Fruit fly (Drosophila melanogaster) whole organism, embryonic: Measurements from ENCODE around the gene CG4577.

ENCODE experiments used
- CG10267 ChIP-seq: fragments of 200-800 bp; sonication (Bioruptor generic); optimal IDR thresholded peaks from 2 replicates; lab custom pipeline; 2018; ENCODE audit warnings: missing biosample characterization, mild to moderate bottlenecking, missing genetic modification characterization, moderate library complexity
- CG10565 ChIP-seq: fragments of 200-800 bp; sonication (Bioruptor generic); optimal IDR thresholded peaks from 3 replicates; lab custom pipeline; 2016; ENCODE audit warnings: missing biosample characterization, mild to moderate bottlenecking, missing genetic modification characterization
- CG11695 ChIP-seq: fragments of 200-800 bp; sonication (Bioruptor generic); IDR thresholded peaks from 3 replicates; pipeline ENCODE4 v1.3.6; 2022; ENCODE audit warnings: missing biosample characterization, missing genetic modification characterization
- CG12155 ChIP-seq: fragments of 200-800 bp; sonication (Bioruptor generic); optimal IDR thresholded peaks from 3 replicates; lab custom pipeline; 2016; ENCODE audit warnings: missing biosample characterization, missing genetic modification characterization
- CG12299 ChIP-seq: fragments of 200-800 bp; sonication (Bioruptor generic); optimal IDR thresholded peaks from 2 replicates; lab custom pipeline; 2018; ENCODE audit warnings: missing biosample characterization, mild to moderate bottlenecking, missing genetic modification characterization
- CG15011 ChIP-seq: fragments of 200-800 bp; sonication (Bioruptor generic); optimal IDR thresholded peaks from 3 replicates; lab custom pipeline; 2018; ENCODE audit warnings: missing biosample characterization, mild to moderate bottlenecking, missing genetic modification characterization
- CG17361 ChIP-seq: fragments of 200-800 bp; sonication (Bioruptor generic); IDR thresholded peaks from 3 replicates; pipeline ENCODE4 v1.3.6; 2022; ENCODE audit warnings: missing biosample characterization, missing genetic modification characterization
- CG1792 ChIP-seq: fragments of 200-800 bp; sonication (Bioruptor generic); optimal IDR thresholded peaks from 2 replicates; lab custom pipeline; 2016; ENCODE audit warnings: missing biosample characterization, missing genetic modification characterization
- CG18476 ChIP-seq: fragments of 200-800 bp; sonication (Bioruptor generic); optimal IDR thresholded peaks from 2 replicates; lab custom pipeline; 2016; ENCODE audit warnings: missing biosample characterization, mild to moderate bottlenecking, missing genetic modification characterization
- CG2875 ChIP-seq: fragments of 200-800 bp; sonication (Bioruptor generic); optimal IDR thresholded peaks from 2 replicates; lab custom pipeline; 2017; ENCODE audit warnings: missing biosample characterization, mild to moderate bottlenecking, missing genetic modification characterization, missing genetic modification reagents
- CG31224 ChIP-seq: fragments of 200-800 bp; sonication (Bioruptor generic); IDR thresholded peaks from 2 replicates; pipeline ENCODE4 v1.3.6; 2022; ENCODE audit warnings: missing biosample characterization, missing genetic modification characterization
- CG33557 ChIP-seq: fragments of 200-800 bp; sonication (Bioruptor generic); optimal IDR thresholded peaks from 2 replicates; lab custom pipeline; 2019; ENCODE audit warnings: missing biosample characterization, mild to moderate bottlenecking, missing genetic modification characterization, moderate library complexity
- CG34376 ChIP-seq: fragments of 200-800 bp; sonication (Bioruptor generic); optimal IDR thresholded peaks from 2 replicates; lab custom pipeline; 2018; ENCODE audit warnings: missing biosample characterization, mild to moderate bottlenecking, missing genetic modification characterization
- CG34422 ChIP-seq: fragments of 200-800 bp; sonication (Bioruptor generic); IDR thresholded peaks from 3 replicates; pipeline ENCODE4 v1.3.6; 2022; ENCODE audit warnings: missing biosample characterization, missing genetic modification characterization
- CG4730 ChIP-seq: fragments of 200-800 bp; sonication (Bioruptor generic); IDR thresholded peaks from 2 replicates; pipeline ENCODE4 v1.3.6; 2022; ENCODE audit warnings: missing biosample characterization, missing genetic modification characterization
- CG6654 ChIP-seq: fragments of 200-800 bp; sonication (Bioruptor generic); optimal IDR thresholded peaks from 2 replicates; lab custom pipeline; 2017; ENCODE audit warnings: missing biosample characterization, mild to moderate bottlenecking, missing genetic modification characterization
- CG6813 ChIP-seq: fragments of 200-800 bp; sonication (Bioruptor generic); optimal IDR thresholded peaks from 2 replicates; lab custom pipeline; 2017; ENCODE audit warnings: missing biosample characterization, missing genetic modification characterization, mild to moderate bottlenecking, moderate library complexity, missing genetic modification reagents
- CG6854 ChIP-seq: fragments of 200-800 bp; sonication (Bioruptor generic); optimal IDR thresholded peaks from 3 replicates; lab custom pipeline; 2017; ENCODE audit warnings: missing biosample characterization, mild to moderate bottlenecking, missing genetic modification characterization
- CG7987 ChIP-seq: fragments of 200-800 bp; sonication (Bioruptor generic); optimal IDR thresholded peaks from 2 replicates; lab custom pipeline; 2018; ENCODE audit warnings: missing biosample characterization, mild to moderate bottlenecking, missing genetic modification characterization, moderate library complexity
- CG8290 ChIP-seq, 3 experiments: fragments of 200-800 bp; sonication (Bioruptor generic); optimal IDR thresholded peaks; 2 replicates each; lab custom pipeline; 2016 to 2019; ENCODE audit warnings: missing biosample characterization in 3 of 3, missing genetic modification characterization in 3 of 3, mild to moderate bottlenecking in 2 of 3, moderate library complexity in 1 of 3
- CG8388 ChIP-seq: fragments of 200-800 bp; sonication (Bioruptor generic); optimal IDR thresholded peaks from 2 replicates; lab custom pipeline; 2019; ENCODE audit warnings: missing biosample characterization, mild to moderate bottlenecking, missing genetic modification characterization, moderate library complexity
- CG8478 ChIP-seq: fragments of >200 bp; optimal IDR thresholded peaks from 2 replicates; lab custom pipeline; 2018
- CG8944 ChIP-seq: fragments of 200-800 bp; sonication (Bioruptor generic); optimal IDR thresholded peaks from 3 replicates; lab custom pipeline; 2016; ENCODE audit warnings: missing biosample characterization, missing genetic modification characterization
- Dref ChIP-seq: fragments of 200-800 bp; sonication (Bioruptor generic); IDR thresholded peaks from 2 replicates; pipeline ENCODE4 v1.3.6; 2022; ENCODE audit warnings: missing biosample characterization, missing genetic modification characterization
- ERR ChIP-seq: fragments of 200-800 bp; sonication (Bioruptor generic); optimal IDR thresholded peaks from 2 replicates; lab custom pipeline; 2016; ENCODE audit warnings: missing biosample characterization, missing genetic modification characterization
- Ets65A ChIP-seq: fragments of 200-800 bp; sonication (Bioruptor generic); peaks from one replicate; lab custom pipeline; 2016; ENCODE audit warnings: missing biosample characterization, missing genetic modification characterization
- Hmr ChIP-seq: fragments of 200-800 bp; sonication (Bioruptor generic); optimal IDR thresholded peaks from 3 replicates; lab custom pipeline; 2017; ENCODE audit warnings: mild to moderate bottlenecking, missing biosample characterization, missing genetic modification reagents, missing genetic modification characterization
- Myb ChIP-seq: fragments of 200-800 bp; sonication (Bioruptor generic); optimal IDR thresholded peaks from 2 replicates; lab custom pipeline; 2016; ENCODE audit warnings: missing biosample characterization, missing genetic modification characterization
- NFAT ChIP-seq: fragments of 200-800 bp; sonication (Bioruptor generic); IDR thresholded peaks from 2 replicates; pipeline ENCODE4 v1.3.6; 2022; ENCODE audit warnings: missing biosample characterization, missing genetic modification characterization
- PHDP ChIP-seq: fragments of 200-800 bp; sonication (Bioruptor generic); optimal IDR thresholded peaks from 3 replicates; lab custom pipeline; 2018; ENCODE audit warnings: missing biosample characterization, mild to moderate bottlenecking, missing genetic modification characterization, moderate library complexity
- Poxn ChIP-seq: fragments of 200-800 bp; sonication (Bioruptor generic); IDR thresholded peaks from 2 replicates; pipeline ENCODE4 v1.3.6; 2022; ENCODE audit warnings: missing biosample characterization, missing genetic modification characterization
- Spps ChIP-seq: fragments of 200-800 bp; sonication (Bioruptor generic); optimal IDR thresholded peaks from 2 replicates; lab custom pipeline; 2018; ENCODE audit warnings: missing biosample characterization, mild to moderate bottlenecking, missing genetic modification characterization
- Ssrp ChIP-seq: fragments of 200-800 bp; sonication (Bioruptor generic); optimal IDR thresholded peaks from 2 replicates; lab custom pipeline; 2018; ENCODE audit warnings: missing biosample characterization, mild to moderate bottlenecking, missing genetic modification characterization, moderate library complexity
- TFAM ChIP-seq: fragments of 200-800 bp; sonication (Bioruptor generic); optimal IDR thresholded peaks from 2 replicates; lab custom pipeline; 2017; ENCODE audit warnings: missing biosample characterization, missing genetic modification characterization, inconsistent platforms
- ap ChIP-seq: fragments of 200-800 bp; sonication (Bioruptor generic); IDR thresholded peaks from 2 replicates; pipeline ENCODE4 v1.3.6; 2022; ENCODE audit warnings: missing biosample characterization, missing genetic modification characterization
- caup ChIP-seq: fragments of 200-800 bp; sonication (Bioruptor generic); optimal IDR thresholded peaks from 3 replicates; lab custom pipeline; 2017; ENCODE audit warnings: missing biosample characterization, mild to moderate bottlenecking, missing genetic modification characterization, moderate library complexity; ENCODE audit not compliant: severe bottlenecking
- esg ChIP-seq: fragments of 200-800 bp; sonication (Bioruptor generic); conservative IDR thresholded peaks from 2 replicates; pipeline ENCODE4 v1.3.6; 2022; ENCODE audit warnings: missing biosample characterization, missing genetic modification characterization
- h ChIP-seq: fragments of >200 bp; optimal IDR thresholded peaks from 2 replicates; lab custom pipeline; 2017
- lbe ChIP-seq: fragments of 200-800 bp; sonication (Bioruptor generic); optimal IDR thresholded peaks from 2 replicates; lab custom pipeline; 2016; ENCODE audit warnings: missing biosample characterization, mild to moderate bottlenecking, missing genetic modification characterization
- org-1 ChIP-seq: fragments of 200-800 bp; sonication (Bioruptor generic); optimal IDR thresholded peaks from 2 replicates; lab custom pipeline; 2017; ENCODE audit warnings: missing biosample characterization, missing genetic modification characterization
- pan ChIP-seq, 4 experiments: fragments of >200 bp in 3 of 4; fragments of 200-800 bp in 1 of 4; sonication (Bioruptor generic) in 1 of 4; optimal IDR thresholded peaks in 3 of 4; IDR thresholded peaks in 1 of 4; 2 replicates each; pipeline versions ENCODE4 v1.3.6 to Lab custom; 2017 to 2022; ENCODE audit warnings: missing biosample characterization in 2 of 4, missing genetic modification characterization in 2 of 4, mixed read lengths in 1 of 4
- pb ChIP-seq: fragments of 200-800 bp; sonication (Bioruptor generic); optimal IDR thresholded peaks from 3 replicates; lab custom pipeline; 2016; ENCODE audit warnings: missing biosample characterization, missing genetic modification characterization
- pfk ChIP-seq: fragments of 200-800 bp; sonication (Bioruptor generic); optimal IDR thresholded peaks from 2 replicates; lab custom pipeline; 2018; ENCODE audit warnings: missing biosample characterization, mild to moderate bottlenecking, missing genetic modification characterization, moderate library complexity
- prd ChIP-seq, 3 experiments: fragments of >200 bp in 2 of 3; fragments of 200-800 bp in 1 of 3; sonication (Bioruptor generic) in 1 of 3; optimal IDR thresholded peaks in 2 of 3; IDR thresholded peaks in 1 of 3; 2 replicates in 2 of 3; 3 replicates in 1 of 3; pipeline versions ENCODE4 v1.3.6 to Lab custom; 2017 to 2022; ENCODE audit warnings: missing biosample characterization in 1 of 3, missing genetic modification characterization in 1 of 3
- slp2 ChIP-seq: fragments of 200-800 bp; sonication (Bioruptor generic); optimal IDR thresholded peaks from 2 replicates; lab custom pipeline; 2016; ENCODE audit warnings: missing biosample characterization, missing genetic modification characterization
- sob ChIP-seq: fragments of 200-800 bp; sonication (Bioruptor generic); IDR thresholded peaks from 2 replicates; pipeline ENCODE4 v1.3.6; 2022; ENCODE audit warnings: missing biosample characterization, missing genetic modification characterization
- toy ChIP-seq: fragments of 200-800 bp; sonication (Bioruptor generic); IDR thresholded peaks from 2 replicates; pipeline ENCODE4 v1.3.6; 2022; ENCODE audit warnings: missing biosample characterization, missing genetic modification characterization
- usp ChIP-seq: fragments of >200 bp; optimal IDR thresholded peaks from 2 replicates; lab custom pipeline; 2017; ENCODE audit warnings: missing biosample characterization, missing genetic modification characterization

The CG4577 gene

DNA sequence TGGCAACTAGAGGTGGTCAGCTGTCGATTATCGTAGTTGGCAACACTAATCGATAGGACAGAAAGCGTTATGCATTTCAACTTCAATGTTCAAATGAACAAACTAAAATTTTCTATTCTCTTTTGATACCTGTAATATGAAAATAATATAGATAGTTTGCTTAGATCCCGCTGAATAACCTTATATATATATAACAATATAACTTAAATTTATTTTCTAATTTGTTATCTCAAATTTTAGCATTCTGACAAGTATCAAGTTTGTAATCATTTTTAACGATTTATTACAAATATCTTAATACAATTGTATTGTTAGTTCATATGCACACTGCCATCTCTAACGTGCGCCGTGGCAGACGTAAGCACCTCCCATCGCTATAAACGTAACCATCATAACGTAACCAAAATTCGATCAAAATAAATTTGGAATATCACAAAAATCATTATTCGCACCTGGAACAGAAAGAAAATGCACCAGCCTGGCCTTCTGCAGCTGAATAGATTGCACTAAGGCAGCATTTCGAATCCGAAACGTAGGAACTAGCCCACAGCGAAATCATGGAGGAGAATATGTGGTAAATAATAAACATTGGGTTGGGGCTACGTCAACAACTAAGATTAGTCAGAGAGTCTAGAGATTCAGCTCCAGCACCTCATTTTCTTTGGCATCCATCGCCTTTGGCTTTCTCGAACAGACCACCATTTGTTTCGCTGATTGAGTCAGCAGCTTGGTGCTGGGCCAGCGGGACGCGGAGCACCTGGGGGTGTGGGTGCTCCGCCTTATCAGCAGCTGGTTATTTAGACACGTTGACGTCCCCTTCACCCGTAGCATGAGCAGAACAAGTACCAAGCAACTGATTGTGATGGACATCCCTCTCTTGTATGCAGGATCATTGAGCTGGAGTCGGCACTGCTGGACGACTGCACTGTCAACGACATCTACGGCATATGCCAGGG lies 5.3 kb upstream of the CG4577 start, which contains the start of the genes Pino and TBC1D23 (continued):
- TF ChIP-seq CG12155 (GFP tag; lab: Kevin White, UChicago) (peak; percentile 72), caup (peak; percentile 45), CG34376 (GFP tag; lab: Kevin White, UChicago) (no peak), h (lab: Kevin White, UChicago) (no peak), CG10565 (GFP tag; lab: Kevin White, UChicago) (no peak), Hmr (peak; percentile 79), TFAM (GFP tag; lab: Kevin White, UChicago) (no peak), slp2 (peak; percentile 15), CG2875 (peak; percentile 15), Ssrp (tag; lab: Kevin White, UChicago) (peak; percentile 76), CG15011 (GFP tag; lab: Kevin White, UChicago) (no peak), toy (GFP tag; lab: Robert Waterston, UW) (no peak), sob (GFP tag; lab: Robert Waterston, UW) (peak; percentile 71), CG1792 (GFP tag; lab: Kevin White, UChicago) (no peak), ERR (GFP tag; lab: Kevin White, UChicago) (no peak), CG31224 (GFP tag; lab: Robert Waterston, UW) (peak; percentile 61), lbe (peak; percentile 37), pan (optimal IDR thresholded peaks at IDR 0.05; lab: Kevin White, UChicago) (no peak), pan (GFP tag; optimal IDR thresholded peaks at IDR 0.05 in 1 of 2, IDR thresholded peaks at IDR 0.05 in 1 of 2) (peak in 1 of 2 experiments; percentile 77), usp (GFP tag; lab: Kevin White, UChicago) (no peak), CG6654 (GFP tag; lab: Kevin White, UChicago) (no peak), CG8944 (peak; percentile 14), Myb (GFP tag; lab: Kevin White, UChicago) (peak; percentile 52), CG8290 (GFP tag; optimal IDR thresholded peaks at IDR 0.05; lab: Kevin White, UChicago) (no peak), CG8290 (tag; optimal IDR thresholded peaks at IDR 0.05; lab: Kevin White, UChicago) (peak in 1 of 2 experiments; percentile 58), Dref (peak; percentile 68), CG8388 (GFP tag; lab: Kevin White, UChicago) (peak; percentile 61), CG34422 (GFP tag; lab: Robert Waterston, UW) (peak; percentile 37; the same call in 2 of the 3 replicates), CG10267 (peak; percentile 67), PHDP (peak; percentile 71), CG7987 (no peak), CG8478 (no peak), CG17361 (GFP tag; lab: Robert Waterston, UW) (peak; percentile 85), org-1 (GFP tag; lab: Kevin White, UChicago) (peak; percentile 21), Ets65A (GFP tag; lab: Kevin White, UChicago) (peak; percentile 94), pfk (GFP tag; lab: Kevin White, UChicago) (no peak), CG33557 (GFP tag; lab: Kevin White, UChicago) (peak; percentile 57), prd (optimal IDR thresholded peaks at IDR 0.05; lab: Kevin White, UChicago) (no peak), prd (GFP tag; IDR thresholded peaks at IDR 0.05; lab: Robert Waterston, UW) (peak; percentile 85), NFAT (GFP tag; lab: Robert Waterston, UW) (peak; percentile 70), pb (GFP tag; lab: Kevin White, UChicago) (no peak), Spps (tag; lab: Kevin White, UChicago) (no peak), CG11695 (peak; percentile 69), CG12299 (tag; lab: Kevin White, UChicago) (peak; percentile 49), CG18476 (GFP tag; lab: Kevin White, UChicago) (no peak), CG6813 (GFP tag; lab: Kevin White, UChicago) (no peak), esg (GFP tag; lab: Robert Waterston, UW) (peak; percentile 48; the same call in 1 of the 2 replicates), CG4730 (peak; percentile 60), CG6854 (GFP tag; lab: Kevin White, UChicago) (no peak), ap (GFP tag; lab: Robert Waterston, UW) (no peak), Poxn (GFP tag; lab: Robert Waterston, UW) (no peak)
